Worm (Caenorhabditis elegans) whole organism, L1 larva: ENCODE results near the gene mmad-1.

Experiments
- aly-2 ChIP-seq: fragments of 150-350 bp; optimal IDR thresholded peaks from 2 replicates; lab custom pipeline; 2014; ENCODE audit warnings: missing biosample characterization, missing genetic modification characterization
- blmp-1 ChIP-seq: fragments of 150-350 bp; optimal IDR thresholded peaks from 2 replicates; lab custom pipeline; 2014; ENCODE audit warnings: missing biosample characterization, missing genetic modification characterization
- dsc-1 ChIP-seq: sonication (generic microtip); optimal IDR thresholded peaks from 2 replicates; lab custom pipeline; 2016; ENCODE audit warnings: mild to moderate bottlenecking, missing genetic modification characterization, missing compliant biosample characterization
- fkh-10 ChIP-seq: sonication (generic microtip); optimal IDR thresholded peaks from 2 replicates; lab custom pipeline; 2017; ENCODE audit warnings: missing biosample characterization, missing genetic modification reagents, missing genetic modification characterization
- lin-39 ChIP-seq: fragments of 150-350 bp; optimal IDR thresholded peaks from 2 replicates; lab custom pipeline; 2014; ENCODE audit warnings: missing biosample characterization, missing genetic modification reagents, missing genetic modification characterization
- lir-3 ChIP-seq: sonication (generic microtip); optimal IDR thresholded peaks from 2 replicates; lab custom pipeline; 2016; ENCODE audit warnings: mild to moderate bottlenecking, missing genetic modification characterization, moderate library complexity, missing compliant biosample characterization; ENCODE audit not compliant: poor library complexity
- nhr-77 ChIP-seq: fragments of 150-350 bp; optimal IDR thresholded peaks from 2 replicates; lab custom pipeline; 2014; ENCODE audit warnings: missing biosample characterization, missing genetic modification characterization
- nhr-85 ChIP-seq: sonication (generic microtip); peaks from one replicate; lab custom pipeline; 2016; ENCODE audit warnings: missing genetic modification characterization, inconsistent platforms, missing compliant biosample characterization
- nhr-90 ChIP-seq: sonication (generic microtip); optimal IDR thresholded peaks from 2 replicates; lab custom pipeline; 2016; ENCODE audit warnings: mild to moderate bottlenecking, missing genetic modification characterization, missing compliant biosample characterization; ENCODE audit not compliant: poor library complexity
- pag-3 ChIP-seq: sonication (generic microtip); optimal IDR thresholded peaks from 2 replicates; lab custom pipeline; 2017; ENCODE audit warnings: missing genetic modification characterization, mild to moderate bottlenecking, missing compliant biosample characterization, antibody characterized with exemption, borderline replicate concordance; ENCODE audit not compliant: insufficient read depth
- snpc-4 ChIP-seq: fragments of 150-350 bp; optimal IDR thresholded peaks from 2 replicates; lab custom pipeline; 2014; ENCODE audit warnings: missing biosample characterization, missing genetic modification characterization
- unc-62 ChIP-seq: fragments of 150-350 bp; optimal IDR thresholded peaks from 2 replicates; lab custom pipeline; 2014; ENCODE audit warnings: missing biosample characterization, missing genetic modification reagents, missing genetic modification characterization

- TF ChIP-seq lir-3 (tag; lab: Kevin White, UChicago) (no peak), blmp-1 (tag; lab: Kevin White, UChicago) (no peak), fkh-10 (GFP tag; lab: Kevin White, UChicago) (no peak), nhr-90 (no peak), aly-2 (no peak), nhr-77 (no peak), pag-3 (tag; lab: Kevin White, UChicago) (no peak), lin-39 (tag; lab: Kevin White, UChicago) (no peak), dsc-1 (no peak), unc-62 (GFP tag; lab: Kevin White, UChicago) (no peak), nhr-85 (no peak), snpc-4 (tag; lab: Kevin White, UChicago) (no peak)
These were observed 12.9 kb downstream of the mmad-1 start for ce11 chrIII:13535735-13536390.
